Worm (Caenorhabditis elegans) whole organism, L4/young adult: ENCODE measurements around the gene cfim-2.

Experiments
- W03F9.2 ChIP-seq: fragments of 150-350 bp; optimal IDR thresholded peaks from 2 replicates; lab custom pipeline; 2014; ENCODE audit warnings: missing biosample characterization, missing genetic modification characterization
- dao-5 ChIP-seq: sonication (generic microtip); optimal IDR thresholded peaks from 2 replicates; lab custom pipeline; 2016; ENCODE audit warnings: missing genotype, missing genetic modification characterization, moderate library complexity, missing compliant biosample characterization
- him-1 ChIP-seq: sonication (generic microtip); optimal IDR thresholded peaks from 2 replicates; lab custom pipeline; 2016; ENCODE audit warnings: missing genotype, missing genetic modification reagents, missing genetic modification characterization, missing compliant biosample characterization

- no peak for TF ChIP-seq him-1 (tag; lab: Kevin White, UChicago)
- TF ChIP-seq W03F9.2 (tag; lab: Kevin White, UChicago), result peak; percentile 26
- TF ChIP-seq dao-5 (tag; lab: Kevin White, UChicago), result no peak
These were observed 37.5 kb upstream of the cfim-2 start, which contains the start of gene oma-1 for ce11 chrIV:8888525-8889026.
